Fruit fly (Drosophila melanogaster): ENCODE results near the gene CG13310.

DNA sequence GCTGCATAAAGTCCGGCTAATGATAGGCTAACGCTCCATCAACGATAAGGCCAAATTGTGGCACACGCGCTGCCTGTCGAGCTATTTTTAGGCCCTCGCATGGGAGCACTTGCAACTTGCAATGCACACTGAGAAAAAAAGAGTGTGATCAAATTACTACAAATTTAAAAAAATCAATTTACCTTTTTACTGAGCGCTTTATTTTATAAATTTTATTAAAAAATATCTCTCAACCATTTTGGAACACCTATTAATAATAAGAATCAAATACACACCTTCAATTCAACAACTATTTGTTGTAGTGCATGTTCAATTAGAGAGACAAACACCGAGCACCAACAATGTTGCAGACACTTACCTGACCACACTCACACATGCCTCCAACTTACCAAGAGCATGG, 34.8 kb downstream of the CG13310 start:
- TF ChIP-seq pad (GFP tag; optimal IDR thresholded peaks at IDR 0.05): no peak
- no peak for TF ChIP-seq toe (GFP tag; optimal IDR thresholded peaks at IDR 0.05)
- TF ChIP-seq CG7045 (GFP tag; optimal IDR thresholded peaks at IDR 0.05): no peak
- no peak for TF ChIP-seq CG11617 (GFP tag; optimal IDR thresholded peaks at IDR 0.05)
- TF ChIP-seq tj (GFP tag; optimal IDR thresholded peaks at IDR 0.05): no peak
- no peak for TF ChIP-seq bab1 (GFP tag; optimal IDR thresholded peaks at IDR 0.05)
- no peak for TF ChIP-seq Crg-1 (GFP tag; optimal IDR thresholded peaks at IDR 0.05)
- TF ChIP-seq kay (GFP tag; ENCODE audit: borderline replicate concordance): no peak
- no peak for TF ChIP-seq Mnt (GFP tag; optimal IDR thresholded peaks at IDR 0.05)
- no peak for TF ChIP-seq Clk (GFP tag; optimal IDR thresholded peaks at IDR 0.05)
- TF ChIP-seq CG7101 (tag; optimal IDR thresholded peaks at IDR 0.05): no peak
- no peak for TF ChIP-seq cnc (optimal IDR thresholded peaks at IDR 0.05)

All from whole organism, adult.